Worm (Caenorhabditis elegans) whole organism, midembryonic: Measurements from ENCODE around the gene Y39A1A.9.

Experiments used
- cog-1 ChIP-seq: sonication (generic microtip); optimal IDR thresholded peaks from 2 replicates; lab custom pipeline; 2016; ENCODE audit warnings: missing genetic modification characterization, missing compliant biosample characterization
- flt-1 ChIP-seq: fragments of 200-800 bp; sonication (Bioruptor generic); IDR thresholded peaks from 2 replicates; pipeline ENCODE4 v1.3.6; 2022; ENCODE audit warnings: missing genetic modification characterization, missing compliant biosample characterization
- ref-1 ChIP-seq: fragments of 200-800 bp; sonication (Bioruptor generic); conservative IDR thresholded peaks from 2 replicates; pipeline ENCODE4 v1.3.6; 2022; ENCODE audit warnings: missing genetic modification reagents, missing genetic modification characterization, missing compliant biosample characterization
- tab-1 ChIP-seq: fragments of 200-800 bp; sonication (Bioruptor generic); IDR thresholded peaks from 2 replicates; pipeline ENCODE4 v1.3.6; 2022; ENCODE audit warnings: missing genetic modification characterization, missing compliant biosample characterization
- ztf-23 ChIP-seq: fragments of 200-800 bp; sonication (Bioruptor generic); IDR thresholded peaks from 2 replicates; pipeline ENCODE4 v1.3.6; 2022; ENCODE audit warnings: missing genetic modification reagents, missing genetic modification characterization, missing compliant biosample characterization
- ztf-29 ChIP-seq: fragments of 200-800 bp; sonication (Bioruptor generic); IDR thresholded peaks from 2 replicates; pipeline ENCODE4 v1.3.6; 2022; ENCODE audit warnings: missing genetic modification reagents, missing genetic modification characterization, missing compliant biosample characterization

- TF ChIP-seq tab-1 (GFP tag; lab: Robert Waterston, UW) (no peak), ztf-23 (GFP tag; lab: Robert Waterston, UW) (no peak), cog-1 (tag; lab: Kevin White, UChicago) (no peak), ref-1 (no peak), ztf-29 (GFP tag; lab: Robert Waterston, UW) (no peak), flt-1 (GFP tag; lab: Robert Waterston, UW) (no peak)
Observed at ce11 chrIII:10605049-10605448, 28.3 kb downstream of the Y39A1A.9 start, which contains the start of gene rabx-5.
